Fruit fly (Drosophila melanogaster) whole organism, embryonic: ENCODE measurements around the gene CG2124.

Source experiments
- Atf3 ChIP-seq: fragments of 200-800 bp; sonication (Bioruptor generic); optimal IDR thresholded peaks from 3 replicates; lab custom pipeline; 2016; ENCODE audit warnings: missing biosample characterization, missing genetic modification characterization
- B-H2 ChIP-seq: fragments of 200-800 bp; sonication (Bioruptor generic); optimal IDR thresholded peaks from 2 replicates; lab custom pipeline; 2018; ENCODE audit warnings: missing biosample characterization, mild to moderate bottlenecking, missing genetic modification characterization
- Blimp-1 ChIP-seq: fragments of 200-800 bp; sonication (Bioruptor generic); optimal IDR thresholded peaks from 3 replicates; lab custom pipeline; 2018; ENCODE audit warnings: missing biosample characterization, missing genetic modification characterization, mild to moderate bottlenecking, moderate library complexity, missing genetic modification reagents
- BtbVII ChIP-seq: fragments of 200-800 bp; sonication (Bioruptor generic); optimal IDR thresholded peaks from 3 replicates; lab custom pipeline; 2017; ENCODE audit warnings: missing biosample characterization, mild to moderate bottlenecking, missing genetic modification characterization
- CG10366 ChIP-seq: fragments of 200-800 bp; sonication (Bioruptor generic); IDR thresholded peaks from 2 replicates; pipeline ENCODE4 v1.3.6; 2022; ENCODE audit warnings: missing biosample characterization, missing genetic modification characterization
- CG10959 ChIP-seq: fragments of 200-800 bp; sonication (Bioruptor generic); IDR thresholded peaks from 2 replicates; pipeline ENCODE4 v1.3.6; 2022; ENCODE audit warnings: missing biosample characterization, missing genetic modification characterization
- CG11085 ChIP-seq: fragments of 200-800 bp; sonication (Bioruptor generic); IDR thresholded peaks from 2 replicates; pipeline ENCODE4 v1.3.6; 2022; ENCODE audit warnings: missing biosample characterization, missing genetic modification characterization
- CG13296 ChIP-seq: fragments of 200-800 bp; sonication (Bioruptor generic); optimal IDR thresholded peaks from 3 replicates; lab custom pipeline; 2018; ENCODE audit warnings: missing biosample characterization, mild to moderate bottlenecking, missing genetic modification characterization
- CG13624 ChIP-seq: fragments of 200-800 bp; sonication (Bioruptor generic); optimal IDR thresholded peaks from 2 replicates; lab custom pipeline; 2016; ENCODE audit warnings: missing biosample characterization, missing genetic modification characterization
- CG14860 ChIP-seq: fragments of 200-800 bp; sonication (Bioruptor generic); IDR thresholded peaks from 3 replicates; pipeline ENCODE4 v1.3.6; 2022; ENCODE audit warnings: missing biosample characterization, missing genetic modification characterization; ENCODE audit not compliant: partially characterized antibody
- CG15011 ChIP-seq: fragments of 200-800 bp; sonication (Bioruptor generic); optimal IDR thresholded peaks from 3 replicates; lab custom pipeline; 2018; ENCODE audit warnings: missing biosample characterization, mild to moderate bottlenecking, missing genetic modification characterization
- CG16863 ChIP-seq: fragments of 200-800 bp; sonication (Bioruptor generic); optimal IDR thresholded peaks from 3 replicates; lab custom pipeline; 2016; ENCODE audit warnings: missing biosample characterization, missing genetic modification characterization
- CG17186 ChIP-seq: fragments of 200-800 bp; sonication (Bioruptor generic); optimal IDR thresholded peaks from 3 replicates; lab custom pipeline; 2017; ENCODE audit warnings: missing biosample characterization, missing genetic modification reagents, missing genetic modification characterization
- CG17802 ChIP-seq: fragments of 200-800 bp; sonication (Bioruptor generic); optimal IDR thresholded peaks from 2 replicates; lab custom pipeline; 2018; ENCODE audit warnings: missing biosample characterization, mild to moderate bottlenecking, missing genetic modification characterization, moderate library complexity
- CG18011 ChIP-seq: fragments of 200-800 bp; sonication (Bioruptor generic); optimal IDR thresholded peaks from 2 replicates; lab custom pipeline; 2017; ENCODE audit warnings: missing biosample characterization, missing genetic modification characterization, mild to moderate bottlenecking, moderate library complexity, missing genotype
- CG18262 ChIP-seq: fragments of 200-800 bp; optimal IDR thresholded peaks from 3 replicates; lab custom pipeline; 2019; ENCODE audit warnings: missing biosample characterization, mild to moderate bottlenecking, missing genetic modification characterization, moderate library complexity
- CG2129 ChIP-seq: fragments of 200-800 bp; sonication (Bioruptor generic); IDR thresholded peaks from 2 replicates; pipeline ENCODE4 v1.3.6; 2022; ENCODE audit warnings: missing biosample characterization, missing genetic modification characterization; ENCODE audit not compliant: partially characterized antibody
- CG30403 ChIP-seq: fragments of 200-800 bp; sonication (Bioruptor generic); optimal IDR thresholded peaks from 3 replicates; lab custom pipeline; 2016; ENCODE audit warnings: missing biosample characterization, missing genetic modification characterization
- CG31388 ChIP-seq: fragments of 200-800 bp; sonication (Bioruptor generic); optimal IDR thresholded peaks from 2 replicates; lab custom pipeline; 2016; ENCODE audit warnings: missing biosample characterization, missing genetic modification characterization
- CG3726 ChIP-seq: fragments of 200-800 bp; sonication (Bioruptor generic); IDR thresholded peaks from 3 replicates; pipeline ENCODE4, ENCODE4 v1.3.6; 2022; ENCODE audit warnings: missing biosample characterization, missing genetic modification characterization
- CG4282 ChIP-seq: fragments of 200-800 bp; sonication (Bioruptor generic); optimal IDR thresholded peaks from 2 replicates; lab custom pipeline; 2016; ENCODE audit warnings: missing biosample characterization, missing genetic modification characterization
- CG5180 ChIP-seq: fragments of 200-800 bp; sonication (Bioruptor generic); optimal IDR thresholded peaks from 3 replicates; lab custom pipeline; 2017; ENCODE audit warnings: missing biosample characterization, missing genetic modification characterization, mild to moderate bottlenecking, moderate library complexity, missing genetic modification reagents
- CG7963 ChIP-seq: fragments of 200-800 bp; sonication (Bioruptor generic); IDR thresholded peaks from 3 replicates; pipeline ENCODE4 v1.3.6; 2022; ENCODE audit warnings: missing biosample characterization, missing genetic modification characterization; ENCODE audit not compliant: partially characterized antibody
- D ChIP-seq, 2 experiments: fragments of 200-800 bp in 1 of 2; fragments of >200 bp in 1 of 2; sonication (Bioruptor generic) in 1 of 2; optimal IDR thresholded peaks; 2 replicates in 1 of 2; 3 replicates in 1 of 2; lab custom pipeline; 2017; ENCODE audit warnings: mild to moderate bottlenecking in 1 of 2, missing biosample characterization in 1 of 2, missing genetic modification characterization in 1 of 2, missing genetic modification reagents in 1 of 2
- Deaf1 ChIP-seq: fragments of 200-800 bp; optimal IDR thresholded peaks from 3 replicates; lab custom pipeline; 2019; ENCODE audit warnings: missing biosample characterization, mild to moderate bottlenecking, missing genetic modification characterization, moderate library complexity
- Dp ChIP-seq: fragments of 200-800 bp; sonication (Bioruptor generic); optimal IDR thresholded peaks from 2 replicates; lab custom pipeline; 2018; ENCODE audit warnings: missing biosample characterization, mild to moderate bottlenecking, missing genetic modification characterization, moderate library complexity
- ERR ChIP-seq: fragments of 200-800 bp; sonication (Bioruptor generic); optimal IDR thresholded peaks from 2 replicates; lab custom pipeline; 2016; ENCODE audit warnings: missing biosample characterization, missing genetic modification characterization
- Gsc ChIP-seq: fragments of 200-800 bp; sonication (Bioruptor generic); IDR thresholded peaks from 2 replicates; pipeline ENCODE4 v1.3.6; 2022; ENCODE audit warnings: missing biosample characterization, missing genetic modification characterization
- Lhr ChIP-seq: fragments of 200-800 bp; sonication (Bioruptor generic); optimal IDR thresholded peaks from 3 replicates; lab custom pipeline; 2017; ENCODE audit warnings: mild to moderate bottlenecking, missing biosample characterization, missing genetic modification reagents, missing genetic modification characterization
- Nf-YA ChIP-seq: fragments of 200-800 bp; sonication (Bioruptor generic); IDR thresholded peaks from 2 replicates; pipeline ENCODE4 v1.3.6; 2022; ENCODE audit warnings: missing biosample characterization, missing genetic modification characterization
- Trl ChIP-seq, 3 experiments: fragments of >200 bp in 2 of 3; fragments of 200-800 bp in 1 of 3; sonication (Bioruptor generic) in 1 of 3; optimal IDR thresholded peaks; 2 replicates in 1 of 3; 3 replicates in 2 of 3; lab custom pipeline; 2016 to 2017; ENCODE audit warnings: missing biosample characterization in 1 of 3, missing genetic modification characterization in 1 of 3
- YL-1 ChIP-seq: fragments of 200-800 bp; sonication (Bioruptor generic); optimal IDR thresholded peaks from 3 replicates; lab custom pipeline; 2017; ENCODE audit warnings: missing biosample characterization, mild to moderate bottlenecking, missing genetic modification characterization
- cad ChIP-seq: fragments of >200 bp; optimal IDR thresholded peaks from 2 replicates; lab custom pipeline; 2017; ENCODE audit warnings: missing biosample characterization, missing genetic modification characterization
- dm ChIP-seq: fragments of 200-800 bp; sonication (Bioruptor generic); optimal IDR thresholded peaks from 3 replicates; lab custom pipeline; 2016; ENCODE audit warnings: missing biosample characterization, missing genetic modification characterization
- en ChIP-seq: fragments of 200-800 bp; sonication (Bioruptor generic); optimal IDR thresholded peaks from 2 replicates; lab custom pipeline; 2016; ENCODE audit warnings: missing biosample characterization, missing genetic modification characterization
- esg ChIP-seq: fragments of 200-800 bp; sonication (Bioruptor generic); conservative IDR thresholded peaks from 2 replicates; pipeline ENCODE4 v1.3.6; 2022; ENCODE audit warnings: missing biosample characterization, missing genetic modification characterization
- fu2 ChIP-seq: fragments of 200-800 bp; sonication (Bioruptor generic); optimal IDR thresholded peaks from 2 replicates; lab custom pipeline; 2016; ENCODE audit warnings: missing biosample characterization, missing genetic modification characterization
- insv ChIP-seq, 2 experiments: fragments of 200-800 bp; sonication (Bioruptor generic); optimal IDR thresholded peaks; 3 replicates each; lab custom pipeline; 2016 to 2018; ENCODE audit warnings: missing biosample characterization in 2 of 2, missing genetic modification characterization in 2 of 2
- kay ChIP-seq: fragments of 200-800 bp; sonication (Bioruptor generic); optimal IDR thresholded peaks from 2 replicates; lab custom pipeline; 2016; ENCODE audit warnings: missing biosample characterization, missing genetic modification characterization
- lola ChIP-seq, 3 experiments: fragments of >200 bp in 2 of 3; fragments of 200-800 bp in 1 of 3; sonication (Bioruptor generic) in 1 of 3; optimal IDR thresholded peaks; 2 replicates each; lab custom pipeline; 2017 to 2019; ENCODE audit warnings: missing biosample characterization in 3 of 3, missing genetic modification characterization in 3 of 3, mild to moderate bottlenecking in 1 of 3, moderate library complexity in 1 of 3
- phol ChIP-seq: fragments of 200-800 bp; sonication (Bioruptor generic); optimal IDR thresholded peaks from 3 replicates; lab custom pipeline; 2018; ENCODE audit warnings: missing biosample characterization, mild to moderate bottlenecking, missing genetic modification characterization, moderate library complexity
- pita ChIP-seq: fragments of 200-800 bp; sonication (Bioruptor generic); optimal IDR thresholded peaks from 2 replicates; lab custom pipeline; 2017; ENCODE audit warnings: missing biosample characterization, mild to moderate bottlenecking, missing genetic modification characterization
- slbo ChIP-seq: fragments of 200-800 bp; sonication (Bioruptor generic); IDR thresholded peaks from 2 replicates; pipeline ENCODE4 v1.3.6; 2022; ENCODE audit warnings: missing biosample characterization, missing genetic modification characterization
- so ChIP-seq: fragments of 200-800 bp; sonication (Bioruptor generic); IDR thresholded peaks from 3 replicates; pipeline ENCODE4 v1.3.6; 2022; ENCODE audit warnings: missing biosample characterization, missing genetic modification characterization
- tap ChIP-seq: fragments of 200-800 bp; optimal IDR thresholded peaks from 3 replicates; lab custom pipeline; 2019; ENCODE audit warnings: missing biosample characterization, mild to moderate bottlenecking, missing genetic modification characterization, moderate library complexity
- tgo ChIP-seq: fragments of 200-800 bp; sonication (Bioruptor generic); IDR thresholded peaks from 3 replicates; pipeline ENCODE4 v1.3.6; 2022; ENCODE audit warnings: missing biosample characterization, missing genetic modification characterization
- zen2 ChIP-seq: fragments of 200-800 bp; sonication (Bioruptor generic); IDR thresholded peaks from 3 replicates; pipeline ENCODE4 v1.3.6; 2022; ENCODE audit warnings: missing biosample characterization, missing genetic modification characterization; ENCODE audit not compliant: partially characterized antibody

The CG2124 gene

dm6 chrX:10600254-10600916, 4.5 kb downstream of the CG2124 start (continued):
- TF ChIP-seq CG17802 (tag; lab: Kevin White, UChicago) (no peak), Trl (optimal IDR thresholded peaks at IDR 0.05; lab: Kevin White, UChicago) (no peak), Trl (GFP tag; optimal IDR thresholded peaks at IDR 0.05; lab: Kevin White, UChicago) (peak; percentile 14), CG13624 (GFP tag; lab: Kevin White, UChicago) (peak; percentile 39), CG2129 (no peak), so (GFP tag; lab: Robert Waterston, UW) (peak; percentile 35; the same call in 1 of the 3 replicates), CG5180 (GFP tag; lab: Kevin White, UChicago) (no peak), insv (GFP tag; optimal IDR thresholded peaks at IDR 0.05; lab: Kevin White, UChicago) (no peak), tap (tag; lab: Kevin White, UChicago) (peak; percentile 49), Gsc (GFP tag; lab: Robert Waterston, UW) (peak; percentile 50; the same call in 1 of the 2 replicates), CG10366 (peak; percentile 65; the same call in 1 of the 2 replicates), zen2 (no peak), CG18011 (GFP tag; lab: Kevin White, UChicago) (peak; percentile 31), CG3726 (GFP tag; lab: Robert Waterston, UW) (peak; percentile 70; the same call in 2 of the 3 replicates), esg (GFP tag; lab: Robert Waterston, UW) (peak; percentile 61; the same call in 1 of the 2 replicates), dm (peak; percentile 9)

dm6 chrX:10601479-10601921, 5.6 kb downstream of the CG2124 start:
- no peak for TF ChIP-seq cad
- no peak for TF ChIP-seq CG4282
- no peak for TF ChIP-seq en (GFP tag; lab: Kevin White, UChicago)
- no peak for TF ChIP-seq fu2 (GFP tag; lab: Kevin White, UChicago)
- TF ChIP-seq CG7963 (GFP tag; lab: Robert Waterston, UW), result no peak
- no peak for TF ChIP-seq Atf3 (GFP tag; lab: Kevin White, UChicago)
- peak; percentile 15 for TF ChIP-seq Blimp-1
- peak; percentile 52; the same call in 2 of the 3 replicates for TF ChIP-seq tgo (GFP tag; lab: Robert Waterston, UW)
- TF ChIP-seq CG17186, result no peak
- TF ChIP-seq lola (GFP tag; optimal IDR thresholded peaks at IDR 0.05; lab: Kevin White, UChicago), result peak in 1 of 3 experiments; percentile 32
- TF ChIP-seq D (optimal IDR thresholded peaks at IDR 0.05; lab: Kevin White, UChicago), result no peak
- peak; percentile 31 for TF ChIP-seq D (GFP tag; optimal IDR thresholded peaks at IDR 0.05; lab: Kevin White, UChicago)
- TF ChIP-seq phol (tag; lab: Kevin White, UChicago), result peak; percentile 47
- peak; percentile 41 for TF ChIP-seq CG18262
- no peak for TF ChIP-seq BtbVII (GFP tag; lab: Kevin White, UChicago)
- no peak for TF ChIP-seq CG13296 (GFP tag; lab: Kevin White, UChicago)
- no peak for TF ChIP-seq Dp (GFP tag; lab: Kevin White, UChicago)
- peak; percentile 80 for TF ChIP-seq slbo
- no peak for TF ChIP-seq ERR (GFP tag; lab: Kevin White, UChicago)
- no peak for TF ChIP-seq CG31388
- TF ChIP-seq kay (GFP tag; lab: Kevin White, UChicago), result no peak
- TF ChIP-seq Deaf1, result peak; percentile 60
- no peak for TF ChIP-seq Nf-YA
- no peak for TF ChIP-seq CG16863 (GFP tag; lab: Kevin White, UChicago)
- no peak for TF ChIP-seq B-H2 (GFP tag; lab: Kevin White, UChicago)
- peak; percentile 26; the same call in 1 of the 2 replicates for TF ChIP-seq CG10959
- TF ChIP-seq so (GFP tag; lab: Robert Waterston, UW), result no peak
- no peak for TF ChIP-seq pita
- TF ChIP-seq CG14860, result no peak
- peak; percentile 52 for TF ChIP-seq CG30403
- TF ChIP-seq YL-1 (GFP tag; lab: Kevin White, UChicago), result no peak
- TF ChIP-seq CG15011 (GFP tag; lab: Kevin White, UChicago), result no peak
- no peak for TF ChIP-seq Lhr (GFP tag; lab: Kevin White, UChicago)
- peak; percentile 28; the same call in 1 of the 2 replicates for TF ChIP-seq CG11085 (GFP tag; lab: Robert Waterston, UW)
